Worm (Caenorhabditis elegans): ENCODE measurements around the gene Y48A6C.4.

- TF ChIP-seq W03F9.2 (tag; optimal IDR thresholded peaks at IDR 0.05) (no peak), him-1 (tag; optimal IDR thresholded peaks at IDR 0.05) (no peak)
Observed at ce11 chrIII:11074214-11074613, 45.4 kb upstream of the Y48A6C.4 start, which contains the start of gene str-261.

All from whole organism, L4/young adult.